Fruit fly (Drosophila melanogaster) whole organism, embryonic: ENCODE measurements around the gene nan.

Experiments
- CG10321 ChIP-seq: fragments of 200-800 bp; sonication (Bioruptor generic); IDR thresholded peaks from 2 replicates; pipeline ENCODE4 v1.3.6; 2022; ENCODE audit warnings: missing biosample characterization, missing genetic modification characterization
- CG9876 ChIP-seq: fragments of 200-800 bp; sonication (Bioruptor generic); optimal IDR thresholded peaks from 2 replicates; lab custom pipeline; 2016; ENCODE audit warnings: missing biosample characterization, missing genetic modification characterization
- CG9932 ChIP-seq: fragments of 200-800 bp; sonication (Bioruptor generic); IDR thresholded peaks from 2 replicates; pipeline ENCODE4 v1.3.6; 2022; ENCODE audit warnings: missing biosample characterization, missing genetic modification characterization
- Dref ChIP-seq: fragments of 200-800 bp; sonication (Bioruptor generic); IDR thresholded peaks from 2 replicates; pipeline ENCODE4 v1.3.6; 2022; ENCODE audit warnings: missing biosample characterization, missing genetic modification characterization
- H2.0 ChIP-seq: fragments of 200-800 bp; sonication (Bioruptor generic); IDR thresholded peaks from 2 replicates; pipeline ENCODE4 v1.3.6; 2022; ENCODE audit warnings: missing biosample characterization, missing genetic modification characterization
- Nf-YA ChIP-seq: fragments of 200-800 bp; sonication (Bioruptor generic); IDR thresholded peaks from 2 replicates; pipeline ENCODE4 v1.3.6; 2022; ENCODE audit warnings: missing biosample characterization, missing genetic modification characterization
- Xbp1 ChIP-seq: fragments of 200-800 bp; sonication (Bioruptor generic); optimal IDR thresholded peaks from 3 replicates; lab custom pipeline; 2016; ENCODE audit warnings: missing biosample characterization, mild to moderate bottlenecking, missing genetic modification characterization
- corto ChIP-seq: fragments of 200-800 bp; sonication (Bioruptor generic); optimal IDR thresholded peaks from 2 replicates; lab custom pipeline; 2016; ENCODE audit warnings: missing biosample characterization, mild to moderate bottlenecking, missing genetic modification characterization, moderate library complexity
- croc ChIP-seq: fragments of 200-800 bp; sonication (Bioruptor generic); conservative IDR thresholded peaks from 3 replicates; pipeline ENCODE4 v1.3.6; 2022; ENCODE audit warnings: missing biosample characterization, missing genetic modification characterization
- fu2 ChIP-seq: fragments of 200-800 bp; sonication (Bioruptor generic); optimal IDR thresholded peaks from 2 replicates; lab custom pipeline; 2016; ENCODE audit warnings: missing biosample characterization, missing genetic modification characterization
- lola ChIP-seq, 3 experiments: fragments of >200 bp in 2 of 3; fragments of 200-800 bp in 1 of 3; sonication (Bioruptor generic) in 1 of 3; optimal IDR thresholded peaks; 2 replicates each; lab custom pipeline; 2017 to 2019; ENCODE audit warnings: missing biosample characterization in 3 of 3, missing genetic modification characterization in 3 of 3, mild to moderate bottlenecking in 1 of 3, moderate library complexity in 1 of 3
- prd ChIP-seq, 3 experiments: fragments of >200 bp in 2 of 3; fragments of 200-800 bp in 1 of 3; sonication (Bioruptor generic) in 1 of 3; optimal IDR thresholded peaks in 2 of 3; IDR thresholded peaks in 1 of 3; 2 replicates in 2 of 3; 3 replicates in 1 of 3; pipeline versions ENCODE4 v1.3.6 to Lab custom; 2017 to 2022; ENCODE audit warnings: missing biosample characterization in 1 of 3, missing genetic modification characterization in 1 of 3
- shn ChIP-seq: fragments of 200-800 bp; sonication (Bioruptor generic); optimal IDR thresholded peaks from 3 replicates; lab custom pipeline; 2016; ENCODE audit warnings: missing biosample characterization, missing genetic modification characterization

dm6 chr3L:14191476-14191752, 2.0 kb upstream of the nan start:
- TF ChIP-seq CG9876 (GFP tag; lab: Kevin White, UChicago) (no peak), Dref (GFP tag; lab: Robert Waterston, UW) (no peak), corto (GFP tag; lab: Kevin White, UChicago) (no peak), CG10321 (GFP tag; lab: Robert Waterston, UW) (no peak), Xbp1 (GFP tag; lab: Kevin White, UChicago) (no peak), fu2 (GFP tag; lab: Kevin White, UChicago) (no peak), CG9932 (GFP tag; lab: Robert Waterston, UW) (no peak), prd (optimal IDR thresholded peaks at IDR 0.05; lab: Kevin White, UChicago) (no peak), prd (GFP tag; IDR thresholded peaks at IDR 0.05; lab: Robert Waterston, UW) (no peak), croc (no peak), lola (GFP tag; optimal IDR thresholded peaks at IDR 0.05; lab: Kevin White, UChicago) (no peak), H2.0 (GFP tag; lab: Robert Waterston, UW) (no peak), Nf-YA (no peak), shn (GFP tag; lab: Kevin White, UChicago) (no peak)
